Worm (Caenorhabditis elegans) whole organism, young adult: ENCODE results near the gene picc-1.

Source experiments
- B0035.1 ChIP-seq: sonication (generic microtip); optimal IDR thresholded peaks from 2 replicates; lab custom pipeline; 2016; ENCODE audit warnings: missing genetic modification characterization, mild to moderate bottlenecking, missing compliant biosample characterization, missing genotype, missing genetic modification reagents
- D2030.7 ChIP-seq: fragments of 200-800 bp; sonication (Bioruptor generic); IDR thresholded peaks from 2 replicates; pipeline ENCODE4 v1.3.6; 2022; ENCODE audit warnings: missing genetic modification reagents, missing genetic modification characterization, missing compliant biosample characterization
- F10E7.11 ChIP-seq: sonication (generic microtip); optimal IDR thresholded peaks from 2 replicates; lab custom pipeline; 2017; ENCODE audit warnings: mild to moderate bottlenecking, missing genetic modification characterization, moderate library complexity, missing compliant biosample characterization
- F37B4.10 ChIP-seq: fragments of 200-800 bp; sonication (Bioruptor generic); IDR thresholded peaks from 2 replicates; pipeline ENCODE4 v1.3.6; 2022; ENCODE audit warnings: missing genetic modification characterization, missing compliant biosample characterization
- F49E8.2 ChIP-seq: sonication (generic microtip); optimal IDR thresholded peaks from 3 replicates; lab custom pipeline; 2017; ENCODE audit warnings: missing genetic modification characterization, mild to moderate bottlenecking, missing compliant biosample characterization, antibody characterized with exemption, moderate library complexity; ENCODE audit not compliant: insufficient read depth
- F55B11.4 ChIP-seq: sonication (generic microtip); optimal IDR thresholded peaks from 2 replicates; lab custom pipeline; 2016; ENCODE audit warnings: missing compliant biosample characterization, missing genetic modification characterization, borderline replicate concordance; ENCODE audit not compliant: insufficient read depth
- F57C9.4 ChIP-seq: sonication (generic microtip); optimal IDR thresholded peaks from 2 replicates; lab custom pipeline; 2017; ENCODE audit warnings: mild to moderate bottlenecking, missing genetic modification characterization, missing compliant biosample characterization
- K11D2.4 ChIP-seq: fragments of 200-800 bp; sonication (Bioruptor generic); IDR thresholded peaks from 2 replicates; pipeline ENCODE4 v1.3.6; 2022; ENCODE audit warnings: missing genetic modification reagents, missing genetic modification characterization, missing compliant biosample characterization
- Y53F4B.3 ChIP-seq: fragments of 200-800 bp; sonication (Bioruptor generic); IDR thresholded peaks from 2 replicates; pipeline ENCODE4 v1.3.6; 2022; ENCODE audit warnings: missing genetic modification reagents, missing genetic modification characterization, missing compliant biosample characterization
- Y53G8AR.9 ChIP-seq: fragments of 200-800 bp; sonication (Bioruptor generic); conservative IDR thresholded peaks from 2 replicates; pipeline ENCODE4 v1.3.6; 2022; ENCODE audit warnings: missing genetic modification reagents, missing genetic modification characterization, missing compliant biosample characterization
- Y79H2A.3 ChIP-seq: fragments of 200-800 bp; sonication (Bioruptor generic); conservative IDR thresholded peaks from 2 replicates; pipeline ENCODE4 v1.3.6; 2022; ENCODE audit warnings: missing genetic modification reagents, missing genetic modification characterization, missing compliant biosample characterization
- ZK185.1 ChIP-seq: sonication (generic microtip); optimal IDR thresholded peaks from 2 replicates; lab custom pipeline; 2016; ENCODE audit warnings: mild to moderate bottlenecking, missing genetic modification characterization, missing compliant biosample characterization; ENCODE audit not compliant: poor library complexity, severe bottlenecking
- akir-1 ChIP-seq: fragments of 200-800 bp; sonication (Bioruptor generic); optimal IDR thresholded peaks from 2 replicates; lab custom pipeline; 2018; ENCODE audit warnings: mild to moderate bottlenecking, missing genetic modification characterization, moderate library complexity, missing compliant biosample characterization
- ama-1 ChIP-seq, 3 experiments: fragments of 150-350 bp in 1 of 3; sonication (generic microtip) in 2 of 3; optimal IDR thresholded peaks; 2 replicates each; lab custom pipeline; 2014 to 2018; ENCODE audit warnings: missing biosample characterization in 2 of 3, missing genetic modification characterization in 2 of 3, missing genetic modification reagents in 2 of 3
- aptf-3 ChIP-seq: fragments of 200-800 bp; sonication (Bioruptor generic); IDR thresholded peaks from 2 replicates; pipeline ENCODE4 v1.3.6; 2022; ENCODE audit warnings: missing genetic modification characterization, missing compliant biosample characterization
- attf-5 ChIP-seq: fragments of 200-800 bp; sonication (Bioruptor generic); optimal IDR thresholded peaks from 2 replicates; lab custom pipeline; 2018; ENCODE audit warnings: mild to moderate bottlenecking, missing genetic modification characterization, missing compliant biosample characterization
- ceh-100 ChIP-seq: fragments of 200-800 bp; sonication (Bioruptor generic); IDR thresholded peaks from 2 replicates; pipeline ENCODE4 v1.3.6; 2022; ENCODE audit warnings: missing genetic modification reagents, missing genetic modification characterization, missing compliant biosample characterization
- ceh-40 ChIP-seq: fragments of 200-800 bp; sonication (Bioruptor generic); IDR thresholded peaks from 2 replicates; pipeline ENCODE4 v1.3.6; 2022; ENCODE audit warnings: missing genetic modification characterization, missing compliant biosample characterization
- ceh-79 ChIP-seq: sonication (generic microtip); optimal IDR thresholded peaks from 2 replicates; lab custom pipeline; 2017; ENCODE audit warnings: mild to moderate bottlenecking, missing genetic modification characterization, missing compliant biosample characterization
- chd-7 ChIP-seq: sonication (generic microtip); optimal IDR thresholded peaks from 2 replicates; lab custom pipeline; 2016; ENCODE audit warnings: mild to moderate bottlenecking, missing genetic modification characterization, moderate library complexity, missing compliant biosample characterization
- dpl-1 ChIP-seq: fragments of 150-350 bp; optimal IDR thresholded peaks from 2 replicates; lab custom pipeline; 2014; ENCODE audit warnings: missing biosample characterization, missing genetic modification reagents, missing genetic modification characterization
- egl-44 ChIP-seq: fragments of 200-800 bp; sonication (Bioruptor generic); IDR thresholded peaks from 2 replicates; pipeline ENCODE4 v1.3.6; 2022; ENCODE audit warnings: missing genetic modification reagents, missing genetic modification characterization, missing compliant biosample characterization
- hmg-1.2 ChIP-seq: fragments of 200-800 bp; sonication (Bioruptor generic); IDR thresholded peaks from 2 replicates; pipeline ENCODE4 v1.3.6; 2022; ENCODE audit warnings: missing genetic modification reagents, missing genetic modification characterization, missing compliant biosample characterization
- hrde-1 ChIP-seq: sonication (generic microtip); optimal IDR thresholded peaks from 2 replicates; lab custom pipeline; 2016; ENCODE audit warnings: missing genetic modification characterization, mild to moderate bottlenecking, missing compliant biosample characterization, moderate library complexity, missing genotype, missing genetic modification reagents, borderline replicate concordance
- lin-54 ChIP-seq: fragments of 200-800 bp; sonication (Bioruptor generic); optimal IDR thresholded peaks from 2 replicates; lab custom pipeline; 2018; ENCODE audit warnings: mild to moderate bottlenecking, missing genetic modification characterization, missing compliant biosample characterization
- madf-10 ChIP-seq: sonication (generic microtip); optimal IDR thresholded peaks from 2 replicates; lab custom pipeline; 2016; ENCODE audit warnings: mild to moderate bottlenecking, missing genetic modification characterization, missing compliant biosample characterization
- madf-6 ChIP-seq: fragments of 200-800 bp; sonication (Bioruptor generic); IDR thresholded peaks from 2 replicates; pipeline ENCODE4 v1.3.6; 2022; ENCODE audit warnings: missing genetic modification reagents, missing genetic modification characterization, missing compliant biosample characterization
- madf-8 ChIP-seq: fragments of 200-800 bp; sonication (Bioruptor generic); conservative IDR thresholded peaks from 2 replicates; pipeline ENCODE4 v1.3.6; 2022; ENCODE audit warnings: missing genetic modification reagents, missing genetic modification characterization, missing compliant biosample characterization
- mcd-1 ChIP-seq: fragments of 200-800 bp; sonication (Bioruptor generic); IDR thresholded peaks from 2 replicates; pipeline ENCODE4 v1.3.6; 2022; ENCODE audit warnings: missing genetic modification reagents, missing genetic modification characterization, missing compliant biosample characterization
- mel-28 ChIP-seq: sonication (generic microtip); optimal IDR thresholded peaks from 2 replicates; lab custom pipeline; 2016; ENCODE audit warnings: borderline replicate concordance, mild to moderate bottlenecking, missing genetic modification characterization, missing compliant biosample characterization
- nhr-120 ChIP-seq: fragments of 200-800 bp; sonication (Bioruptor generic); IDR thresholded peaks from 2 replicates; pipeline ENCODE4 v1.3.6; 2022; ENCODE audit warnings: missing genetic modification characterization, missing compliant biosample characterization
- nhr-27 ChIP-seq: fragments of 200-800 bp; sonication (Bioruptor generic); optimal IDR thresholded peaks from 2 replicates; lab custom pipeline; 2018; ENCODE audit warnings: mild to moderate bottlenecking, missing genetic modification characterization, moderate library complexity, missing compliant biosample characterization
- nhr-80 ChIP-seq: sonication (generic microtip); optimal IDR thresholded peaks from 2 replicates; lab custom pipeline; 2016; ENCODE audit warnings: missing genetic modification characterization, missing compliant biosample characterization
- pbrm-1 ChIP-seq: fragments of 200-800 bp; sonication (Bioruptor generic); IDR thresholded peaks from 2 replicates; pipeline ENCODE4 v1.3.6; 2022; ENCODE audit warnings: missing genetic modification reagents, missing genetic modification characterization, missing compliant biosample characterization
- pha-4 ChIP-seq: fragments of 150-350 bp; sonication (generic microtip); optimal IDR thresholded peaks from 2 replicates; lab custom pipeline; 2014; ENCODE audit warnings: missing biosample characterization, missing genetic modification reagents, missing genetic modification characterization
- rcor-1 ChIP-seq: fragments of 200-800 bp; sonication (Bioruptor generic); IDR thresholded peaks from 2 replicates; pipeline ENCODE4 v1.3.6; 2022; ENCODE audit warnings: missing genetic modification reagents, missing genetic modification characterization, missing compliant biosample characterization
- rec-8 ChIP-seq, 2 experiments: sonication (generic microtip); optimal IDR thresholded peaks; 2 replicates each; lab custom pipeline; 2016; ENCODE audit warnings: mild to moderate bottlenecking in 2 of 2, missing genetic modification characterization in 2 of 2, missing genetic modification reagents in 2 of 2, missing genotype in 2 of 2, missing biosample characterization in 1 of 2, missing compliant biosample characterization in 1 of 2, moderate library complexity in 1 of 2
- rpc-1 ChIP-seq, 2 experiments: fragments of 150-350 bp in 1 of 2; sonication (generic microtip) in 1 of 2; optimal IDR thresholded peaks; 2 replicates each; lab custom pipeline; 2014 to 2018; ENCODE audit warnings: missing biosample characterization in 1 of 2, missing genetic modification characterization in 1 of 2, missing genetic modification reagents in 1 of 2, missing genotype in 1 of 2
- sdz-38 ChIP-seq: sonication (generic microtip); optimal IDR thresholded peaks from 2 replicates; lab custom pipeline; 2016; ENCODE audit warnings: missing genotype, missing genetic modification characterization, missing compliant biosample characterization
- snpc-1.3 ChIP-seq: sonication (generic microtip); optimal IDR thresholded peaks from 2 replicates; lab custom pipeline; 2017; ENCODE audit warnings: missing genetic modification characterization, mild to moderate bottlenecking, missing compliant biosample characterization, antibody characterized with exemption, moderate library complexity, missing genotype, missing genetic modification reagents; ENCODE audit not compliant: insufficient read depth
- tbp1 ChIP-seq: fragments of 200-800 bp; sonication (Bioruptor generic); optimal IDR thresholded peaks from 2 replicates; lab custom pipeline; 2018; ENCODE audit warnings: mild to moderate bottlenecking, missing genetic modification characterization, missing compliant biosample characterization
- tlf-1 ChIP-seq: fragments of 200-800 bp; sonication (Bioruptor generic); optimal IDR thresholded peaks from 2 replicates; lab custom pipeline; 2018; ENCODE audit warnings: mild to moderate bottlenecking, missing genetic modification characterization, missing compliant biosample characterization
- unc-130 ChIP-seq: sonication (generic microtip); optimal IDR thresholded peaks from 2 replicates; lab custom pipeline; 2016; ENCODE audit warnings: missing genetic modification reagents, missing genetic modification characterization, missing compliant biosample characterization
- xnd-1 ChIP-seq: sonication (generic microtip); optimal IDR thresholded peaks from 2 replicates; lab custom pipeline; 2016; ENCODE audit warnings: missing genotype, missing genetic modification reagents, missing genetic modification characterization, missing compliant biosample characterization
- ztf-25 ChIP-seq: fragments of 200-800 bp; sonication (Bioruptor generic); IDR thresholded peaks from 2 replicates; pipeline ENCODE4 v1.3.6; 2022; ENCODE audit warnings: missing genetic modification reagents, missing genetic modification characterization, missing compliant biosample characterization
- ztf-3 ChIP-seq: fragments of 200-800 bp; sonication (Bioruptor generic); optimal IDR thresholded peaks from 2 replicates; lab custom pipeline; 2018; ENCODE audit warnings: mild to moderate bottlenecking, missing genetic modification characterization, missing compliant biosample characterization

picc-1 gene

ce11 chrV:6015546-6016089 is 3.2 kb upstream of the picc-1 start (continued):
- TF ChIP-seq K11D2.4 (GFP tag; lab: Robert Waterston, UW) = no peak
- no peak for TF ChIP-seq pha-4 (tag; lab: Kevin White, UChicago)
- no peak for TF ChIP-seq Y53F4B.3 (GFP tag; lab: Robert Waterston, UW)
- TF ChIP-seq tbp1 = no peak
- TF ChIP-seq nhr-120 (GFP tag; lab: Robert Waterston, UW) = no peak
- TF ChIP-seq F37B4.10 (GFP tag; lab: Robert Waterston, UW) = no peak
- TF ChIP-seq lin-54 = peak; percentile 22
- no peak for TF ChIP-seq nhr-80 (tag; lab: Kevin White, UChicago)
- no peak for TF ChIP-seq attf-5
- TF ChIP-seq aptf-3 (GFP tag; lab: Robert Waterston, UW) = no peak
- TF ChIP-seq egl-44 (GFP tag; lab: Robert Waterston, UW) = no peak
- TF ChIP-seq madf-8 (GFP tag; lab: Robert Waterston, UW) = no peak
- no peak for TF ChIP-seq ztf-3 (GFP tag; lab: Kevin White, UChicago)
- no peak for TF ChIP-seq ceh-40 (GFP tag; lab: Robert Waterston, UW)
- no peak for TF ChIP-seq ZK185.1 (tag; lab: Kevin White, UChicago)
- peak; percentile 4; the same call in 1 of the 2 replicates for TF ChIP-seq mcd-1 (GFP tag; lab: Robert Waterston, UW)
- no peak for TF ChIP-seq tlf-1 (GFP tag; lab: Kevin White, UChicago)
- no peak for TF ChIP-seq mel-28 (tag; lab: Kevin White, UChicago)
- no peak for TF ChIP-seq B0035.1 (tag; lab: Kevin White, UChicago)
- TF ChIP-seq xnd-1 = no peak
- TF ChIP-seq D2030.7 (GFP tag; lab: Robert Waterston, UW) = no peak
- no peak for TF ChIP-seq nhr-27 (tag; lab: Kevin White, UChicago)
- TF ChIP-seq chd-7 (tag; lab: Kevin White, UChicago) = no peak
- 0 out of 2 replicates have a peak, but pooled peaks have one; percentile 11 for TF ChIP-seq Y79H2A.3 (GFP tag; lab: Robert Waterston, UW)
- TF ChIP-seq F49E8.2 (tag; lab: Kevin White, UChicago) = no peak
- TF ChIP-seq akir-1 (GFP tag; lab: Kevin White, UChicago) = no peak
- TF ChIP-seq ztf-25 (GFP tag; lab: Robert Waterston, UW) = no peak
- TF ChIP-seq dpl-1 = no peak
- peak; percentile 30 for TF ChIP-seq hrde-1 (tag; lab: Kevin White, UChicago)
- TF ChIP-seq ama-1 (optimal IDR thresholded peaks at IDR 0.05; lab: Kevin White, UChicago) = no peak
- TF ChIP-seq ama-1 (GFP tag; optimal IDR thresholded peaks at IDR 0.05; lab: Kevin White, UChicago) = peak in 1 of 2 experiments; percentile 44
- no peak for TF ChIP-seq ceh-79 (tag; lab: Kevin White, UChicago)
- TF ChIP-seq F57C9.4 = no peak
- TF ChIP-seq F55B11.4 (tag; lab: Kevin White, UChicago) = no peak
- TF ChIP-seq Y53G8AR.9 (GFP tag; lab: Robert Waterston, UW) = peak; percentile 32; the same call in 1 of the 2 replicates
- peak; percentile 67 for TF ChIP-seq madf-6 (GFP tag; lab: Robert Waterston, UW)
- no peak for TF ChIP-seq unc-130 (GFP tag; lab: Kevin White, UChicago)
- no peak for TF ChIP-seq ceh-100 (GFP tag; lab: Robert Waterston, UW)
- no peak for TF ChIP-seq sdz-38 (tag; lab: Kevin White, UChicago)
- no peak for TF ChIP-seq rec-8 (tag; optimal IDR thresholded peaks at IDR 0.05; lab: Kevin White, UChicago)
- TF ChIP-seq pbrm-1 (GFP tag; lab: Robert Waterston, UW) = peak; percentile 40; the same call in 1 of the 2 replicates
- TF ChIP-seq rpc-1 (optimal IDR thresholded peaks at IDR 0.05; lab: Kevin White, UChicago) = no peak
- TF ChIP-seq rpc-1 (tag; optimal IDR thresholded peaks at IDR 0.05; lab: Kevin White, UChicago) = no peak
- TF ChIP-seq F10E7.11 (tag; lab: Kevin White, UChicago) = peak; percentile 63
- no peak for TF ChIP-seq snpc-1.3 (tag; lab: Kevin White, UChicago)
- TF ChIP-seq rcor-1 (GFP tag; lab: Robert Waterston, UW) = no peak
- TF ChIP-seq hmg-1.2 (GFP tag; lab: Robert Waterston, UW) = no peak; the same call in 1 of the 2 replicates
- TF ChIP-seq madf-10 (tag; lab: Kevin White, UChicago) = no peak
